Fruit fly (Drosophila melanogaster): ENCODE results near the gene Lk6.

Gene Lk6

dm6 chr3R:11809620-11810019, 45.4 kb upstream of the Lk6 start:
- no peak for TF ChIP-seq Bteb2 (GFP tag; optimal IDR thresholded peaks at IDR 0.05)
- TF ChIP-seq danr (GFP tag; IDR thresholded peaks at IDR 0.05) = no peak
- no peak for TF ChIP-seq CG11456 (GFP tag; IDR thresholded peaks at IDR 0.05)
- TF ChIP-seq vnd (GFP tag; IDR thresholded peaks at IDR 0.05; ENCODE audit: partially characterized antibody) = no peak
- TF ChIP-seq CG11695 (GFP tag; IDR thresholded peaks at IDR 0.05) = no peak
- peak; percentile 88 for TF ChIP-seq exex (tag; optimal IDR thresholded peaks at IDR 0.05)
- TF ChIP-seq CG14441 (GFP tag; IDR thresholded peaks at IDR 0.05) = no peak
- no peak for TF ChIP-seq CG1647 (GFP tag; optimal IDR thresholded peaks at IDR 0.05)
- no peak for TF ChIP-seq Hmx (GFP tag; optimal IDR thresholded peaks at IDR 0.05)
- TF ChIP-seq E2f1 (GFP tag; IDR thresholded peaks at IDR 0.05) = no peak
- no peak for TF ChIP-seq CG10959 (GFP tag; IDR thresholded peaks at IDR 0.05)
- TF ChIP-seq Taf1 (GFP tag; IDR thresholded peaks at IDR 0.05) = no peak
- peak; percentile 65 for TF ChIP-seq fd64A (GFP tag; optimal IDR thresholded peaks at IDR 0.05)
- TF ChIP-seq ind (GFP tag; optimal IDR thresholded peaks at IDR 0.05) = no peak
- TF ChIP-seq salm (tag; optimal IDR thresholded peaks at IDR 0.05) = peak; percentile 75
- no peak for TF ChIP-seq CG12236 (GFP tag; optimal IDR thresholded peaks at IDR 0.05)
- TF ChIP-seq CG1832 (GFP tag; optimal IDR thresholded peaks at IDR 0.05) = no peak
- peak in 1 of 2 experiments; percentile 30 for TF ChIP-seq Hr78 (GFP tag; optimal IDR thresholded peaks at IDR 0.05)
- no peak for TF ChIP-seq MBD-R2 (GFP tag; IDR thresholded peaks at IDR 0.05)
- TF ChIP-seq CG12942 (GFP tag; optimal IDR thresholded peaks at IDR 0.05) = no peak
- peak; percentile 19 for TF ChIP-seq Meics (GFP tag; optimal IDR thresholded peaks at IDR 0.05)
- TF ChIP-seq CG8924 (tag; optimal IDR thresholded peaks at IDR 0.05) = peak; percentile 20
- TF ChIP-seq CG1233 (GFP tag; optimal IDR thresholded peaks at IDR 0.05) = peak; percentile 35
- no peak for TF ChIP-seq NFAT (GFP tag; IDR thresholded peaks at IDR 0.05)
- no peak for TF ChIP-seq Dip2 (GFP tag; IDR thresholded peaks at IDR 0.05)
- TF ChIP-seq CG7987 (GFP tag; optimal IDR thresholded peaks at IDR 0.05) = peak; percentile 22
- TF ChIP-seq Lpt (GFP tag; optimal IDR thresholded peaks at IDR 0.05) = no peak
- peak; percentile 58 for TF ChIP-seq Asciz (GFP tag; optimal IDR thresholded peaks at IDR 0.05)
- no peak for TF ChIP-seq Dp (GFP tag; optimal IDR thresholded peaks at IDR 0.05)
- no peak for TF ChIP-seq CG15514 (GFP tag; optimal IDR thresholded peaks at IDR 0.05)
- TF ChIP-seq Sox100B (GFP tag; optimal IDR thresholded peaks at IDR 0.05) = peak; percentile 63
- peak; percentile 18 for TF ChIP-seq kah (GFP tag; optimal IDR thresholded peaks at IDR 0.05)
- no peak for TF ChIP-seq dmrt11E (tag; optimal IDR thresholded peaks at IDR 0.05)
- TF ChIP-seq CG2116 (GFP tag; optimal IDR thresholded peaks at IDR 0.05) = peak; percentile 3
- no peak for TF ChIP-seq YL-1 (GFP tag; optimal IDR thresholded peaks at IDR 0.05)
- peak; percentile 55 for TF ChIP-seq nerfin-1 (tag; optimal IDR thresholded peaks at IDR 0.05)
- no peak for TF ChIP-seq crp (GFP tag; optimal IDR thresholded peaks at IDR 0.05)
- peak; percentile 15 for TF ChIP-seq CG8359 (GFP tag; optimal IDR thresholded peaks at IDR 0.05; ENCODE audit: borderline replicate concordance)
- no peak for TF ChIP-seq Rx (GFP tag; IDR thresholded peaks at IDR 0.05)
- no peak for TF ChIP-seq stwl (tag; optimal IDR thresholded peaks at IDR 0.05)
- peak; percentile 27 for TF ChIP-seq CG6765 (GFP tag; optimal IDR thresholded peaks at IDR 0.05)
- no peak for TF ChIP-seq ranshi (GFP tag; IDR thresholded peaks at IDR 0.05)
- no peak for TF ChIP-seq hb (GFP tag; IDR thresholded peaks at IDR 0.05; ENCODE audit: partially characterized antibody)
- TF ChIP-seq ato (GFP tag; IDR thresholded peaks at IDR 0.05; ENCODE audit: partially characterized antibody) = no peak
- peak; percentile 8 for TF ChIP-seq pfk (GFP tag; optimal IDR thresholded peaks at IDR 0.05)
- TF ChIP-seq CG14014 (GFP tag; IDR thresholded peaks at IDR 0.05) = peak; percentile 41; the same call in 1 of the 2 replicates
- TF ChIP-seq zfh2 (GFP tag; optimal IDR thresholded peaks at IDR 0.05) = no peak
- peak; percentile 89 for TF ChIP-seq unpg (GFP tag; optimal IDR thresholded peaks at IDR 0.05)
- TF ChIP-seq maf-S (GFP tag; optimal IDR thresholded peaks at IDR 0.05) = no peak
- TF ChIP-seq CG17361 (GFP tag; IDR thresholded peaks at IDR 0.05) = peak; percentile 28; the same call in 1 of the 3 replicates
- peak; percentile 47 for TF ChIP-seq CG7271 (tag; optimal IDR thresholded peaks at IDR 0.05)
